Fruit fly (Drosophila melanogaster): ENCODE measurements around the gene CG32638.

CG32638 gene

DNA sequence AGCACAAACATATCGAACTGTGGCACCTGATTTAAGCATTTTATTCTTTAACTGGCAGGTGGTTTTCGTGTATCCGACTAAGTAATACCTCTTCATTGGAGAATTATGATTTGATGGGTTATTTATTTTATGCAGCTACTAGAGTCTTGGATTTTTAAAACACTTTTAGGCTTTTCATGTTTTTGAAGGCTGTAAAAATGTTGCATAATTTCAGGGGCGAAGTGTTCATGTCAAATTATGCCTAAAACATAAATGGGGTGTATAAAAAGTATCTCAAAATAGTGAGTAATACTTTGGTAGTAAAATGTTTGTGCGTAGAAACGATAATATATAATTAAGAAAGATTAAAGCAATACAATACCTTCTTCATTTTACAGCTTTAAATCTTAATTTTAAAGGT lies 6.2 kb upstream of the CG32638 start (continued):
- no peak for TF ChIP-seq gsb (GFP tag; IDR thresholded peaks at IDR 0.05)
- no peak for TF ChIP-seq eyg (GFP tag; optimal IDR thresholded peaks at IDR 0.05)
- TF ChIP-seq CG6791 (GFP tag; IDR thresholded peaks at IDR 0.05; ENCODE audit: partially characterized antibody) = 0 out of 3 replicates have a peak, but pooled peaks have one; percentile 42
- TF ChIP-seq zen (tag; optimal IDR thresholded peaks at IDR 0.05) = no peak
- TF ChIP-seq yki (optimal IDR thresholded peaks at IDR 0.05) = no peak
- TF ChIP-seq D19A (tag; optimal IDR thresholded peaks at IDR 0.05) = peak; percentile 7
- TF ChIP-seq hbn (GFP tag; IDR thresholded peaks at IDR 0.05; ENCODE audit: partially characterized antibody) = no peak
- no peak for TF ChIP-seq ro (GFP tag; IDR thresholded peaks at IDR 0.05)
- no peak for TF ChIP-seq chm (GFP tag; IDR thresholded peaks at IDR 0.05)
- peak; percentile 25 for TF ChIP-seq stwl (tag; optimal IDR thresholded peaks at IDR 0.05)
- no peak for TF ChIP-seq nmo (GFP tag; optimal IDR thresholded peaks at IDR 0.05)
- TF ChIP-seq Nf-YB (GFP tag; optimal IDR thresholded peaks at IDR 0.05) = no peak
- no peak for TF ChIP-seq Vsx1 (GFP tag; optimal IDR thresholded peaks at IDR 0.05)
- no peak for TF ChIP-seq bowl (GFP tag; IDR thresholded peaks at IDR 0.05)
- no peak for TF ChIP-seq ci (GFP tag; IDR thresholded peaks at IDR 0.05)
- peak; percentile 13 for TF ChIP-seq Dek (tag; optimal IDR thresholded peaks at IDR 0.05)
- no peak for TF ChIP-seq CkIIα-i1 (GFP tag; IDR thresholded peaks at IDR 0.05)
- TF ChIP-seq B-H1 (GFP tag; IDR thresholded peaks at IDR 0.05) = no peak

- peak; percentile 94 for TF ChIP-seq Adf1 (GFP tag; IDR thresholded peaks at IDR 0.05)
- peak; percentile 99 for TF ChIP-seq pnt (GFP tag; optimal IDR thresholded peaks at IDR 0.05)
- peak; percentile 99 for TF ChIP-seq CG13624 (GFP tag; optimal IDR thresholded peaks at IDR 0.05)
- peak; percentile 87 for TF ChIP-seq CG15073 (GFP tag; optimal IDR thresholded peaks at IDR 0.05)
- peak; percentile 98 for TF ChIP-seq Fer3 (tag; optimal IDR thresholded peaks at IDR 0.05)
- peak; percentile 99 for TF ChIP-seq CG18619 (GFP tag; optimal IDR thresholded peaks at IDR 0.05)
- TF ChIP-seq CG10147 (GFP tag; optimal IDR thresholded peaks at IDR 0.05) = peak; percentile 97
- TF ChIP-seq Eip74EF (GFP tag; optimal IDR thresholded peaks at IDR 0.05) = peak in 1 of 2 experiments; percentile 95
- TF ChIP-seq CG18764 (GFP tag; optimal IDR thresholded peaks at IDR 0.05) = peak; percentile 97
- peak; percentile 98 for TF ChIP-seq NK7.1 (GFP tag; optimal IDR thresholded peaks at IDR 0.05)
- peak; percentile 99 for TF ChIP-seq ken (GFP tag; IDR thresholded peaks at IDR 0.05)
- peak; percentile 98 for TF ChIP-seq toy (GFP tag; IDR thresholded peaks at IDR 0.05)
- TF ChIP-seq dmrt11E (tag; optimal IDR thresholded peaks at IDR 0.05) = peak; percentile 95
- peak; percentile 98 for TF ChIP-seq CG8089 (GFP tag; optimal IDR thresholded peaks at IDR 0.05)
- peak; percentile 99 for TF ChIP-seq Dbx (GFP tag; IDR thresholded peaks at IDR 0.05)
- peak; percentile 99 for TF ChIP-seq CG5245 (GFP tag; optimal IDR thresholded peaks at IDR 0.05)
- TF ChIP-seq Mrtf (GFP tag; IDR thresholded peaks at IDR 0.05) = peak; percentile 99
- peak; percentile 97 for TF ChIP-seq p53 (GFP tag; optimal IDR thresholded peaks at IDR 0.05)
- TF ChIP-seq CG1832 (GFP tag; optimal IDR thresholded peaks at IDR 0.05) = peak; percentile 94
- peak; percentile 70 for TF ChIP-seq CG9797 (GFP tag; optimal IDR thresholded peaks at IDR 0.05)
- TF ChIP-seq Sox100B (GFP tag; optimal IDR thresholded peaks at IDR 0.05) = peak; percentile 94
- TF ChIP-seq ro (GFP tag; IDR thresholded peaks at IDR 0.05) = peak; percentile 98
- peak; percentile 97 for TF ChIP-seq Abd-B (GFP tag; optimal IDR thresholded peaks at IDR 0.05)
- TF ChIP-seq Myb (GFP tag; optimal IDR thresholded peaks at IDR 0.05) = peak; percentile 95
- peak; percentile 37; the same call in 1 of the 2 replicates for TF ChIP-seq tna (GFP tag; IDR thresholded peaks at IDR 0.05; ENCODE audit: partially characterized antibody)
- TF ChIP-seq CG31388 (GFP tag; optimal IDR thresholded peaks at IDR 0.05) = peak; percentile 97
- TF ChIP-seq crc (GFP tag; optimal IDR thresholded peaks at IDR 0.05) = peak; percentile 99
- TF ChIP-seq CG17328 (GFP tag; IDR thresholded peaks at IDR 0.05) = peak; percentile 99
- TF ChIP-seq rib (GFP tag; IDR thresholded peaks at IDR 0.05) = peak; percentile 99
- peak; percentile 96 for TF ChIP-seq Hmx (GFP tag; optimal IDR thresholded peaks at IDR 0.05)
- peak; percentile 98 for TF ChIP-seq CG2712 (tag; optimal IDR thresholded peaks at IDR 0.05)
- TF ChIP-seq NC2α (GFP tag; optimal IDR thresholded peaks at IDR 0.05) = peak; percentile 96
- TF ChIP-seq CG18599 (GFP tag; optimal IDR thresholded peaks at IDR 0.05) = peak; percentile 100
These were observed 2.6 kb upstream of the CG32638 start for dm6 chrX:13131063-13131773.
